Fruit fly (Drosophila melanogaster): ENCODE data around the gene REG.
A peak's percentile ranks its signal among the peaks of the same experiment; 100 is the strongest.

REG gene

dm6 chrX:13230974-13231373 is 18.8 kb downstream of the REG start:
- no peak for TF ChIP-seq CG8632 (GFP tag; optimal IDR thresholded peaks at IDR 0.05)
- TF ChIP-seq Ets21C (GFP tag; optimal IDR thresholded peaks at IDR 0.05), result no peak
- TF ChIP-seq dsx (GFP tag; optimal IDR thresholded peaks at IDR 0.05; ENCODE audit: poor library complexity, severe bottlenecking), result no peak
- no peak for TF ChIP-seq cyc (GFP tag; optimal IDR thresholded peaks at IDR 0.05)
- TF ChIP-seq dac (GFP tag; optimal IDR thresholded peaks at IDR 0.05), result no peak
- peak; percentile 28 for TF ChIP-seq svp (GFP tag)
- no peak for TF ChIP-seq Gug (GFP tag; IDR thresholded peaks at IDR 0.05)

- TF ChIP-seq Sox14 (GFP tag; optimal IDR thresholded peaks at IDR 0.05), result no peak
- TF ChIP-seq dac (GFP tag; optimal IDR thresholded peaks at IDR 0.05), result peak; percentile 61
- peak; percentile 33 for TF ChIP-seq acj6 (GFP tag; optimal IDR thresholded peaks at IDR 0.05)
- TF ChIP-seq OdsH (GFP tag; optimal IDR thresholded peaks at IDR 0.05), result peak; percentile 12
- no peak for TF ChIP-seq spab (GFP tag; optimal IDR thresholded peaks at IDR 0.05)
- peak; percentile 53 for TF ChIP-seq CG4318 (GFP tag; optimal IDR thresholded peaks at IDR 0.05)
- TF ChIP-seq CG8119 (GFP tag; IDR thresholded peaks at IDR 0.05), result peak; percentile 49; the same call in 1 of the 3 replicates
- TF ChIP-seq CG6854 (GFP tag; optimal IDR thresholded peaks at IDR 0.05), result no peak
- TF ChIP-seq CG6163 (GFP tag; IDR thresholded peaks at IDR 0.05), result peak; percentile 72
- no peak for TF ChIP-seq Eip93F (GFP tag; optimal IDR thresholded peaks at IDR 0.05)
- peak; percentile 23 for TF ChIP-seq pdm3 (GFP tag; optimal IDR thresholded peaks at IDR 0.05)
- TF ChIP-seq CG15336 (GFP tag; IDR thresholded peaks at IDR 0.05), result peak; percentile 62
- no peak for TF ChIP-seq CG8319 (GFP tag; optimal IDR thresholded peaks at IDR 0.05)
- no peak for TF ChIP-seq salr (GFP tag; optimal IDR thresholded peaks at IDR 0.05)
- TF ChIP-seq Eip78C (GFP tag), result peak; percentile 61
- peak; percentile 55 for TF ChIP-seq svp (GFP tag)
- peak; percentile 2 for TF ChIP-seq fkh (GFP tag; optimal IDR thresholded peaks at IDR 0.05)
- TF ChIP-seq net (GFP tag; optimal IDR thresholded peaks at IDR 0.05), result peak; percentile 22
- peak; percentile 3 for TF ChIP-seq Eip75B (GFP tag; optimal IDR thresholded peaks at IDR 0.05)
- peak; percentile 20 for TF ChIP-seq CG10631 (GFP tag; optimal IDR thresholded peaks at IDR 0.05)
- TF ChIP-seq CG6792 (GFP tag; optimal IDR thresholded peaks at IDR 0.05), result peak; percentile 3
- TF ChIP-seq eg (GFP tag; IDR thresholded peaks at IDR 0.05), result peak; percentile 64
- TF ChIP-seq CG3919 (GFP tag; optimal IDR thresholded peaks at IDR 0.05), result peak; percentile 14
- TF ChIP-seq Lpt (GFP tag; optimal IDR thresholded peaks at IDR 0.05), result peak; percentile 5
- TF ChIP-seq Gug (GFP tag; IDR thresholded peaks at IDR 0.05), result peak; percentile 58
- TF ChIP-seq CG31627 (GFP tag; optimal IDR thresholded peaks at IDR 0.05), result no peak
- peak; percentile 65 for TF ChIP-seq CG11294 (GFP tag; IDR thresholded peaks at IDR 0.05)
- no peak for TF ChIP-seq ss (GFP tag; optimal IDR thresholded peaks at IDR 0.05)
- TF ChIP-seq CG32006 (GFP tag; optimal IDR thresholded peaks at IDR 0.05), result peak; percentile 68
- TF ChIP-seq lz (GFP tag; optimal IDR thresholded peaks at IDR 0.05), result peak; percentile 7
- peak; percentile 21 for TF ChIP-seq CG6276 (GFP tag; optimal IDR thresholded peaks at IDR 0.05)
- TF ChIP-seq esn (GFP tag; optimal IDR thresholded peaks at IDR 0.05), result no peak
- peak; percentile 68 for TF ChIP-seq Hr4 (GFP tag; optimal IDR thresholded peaks at IDR 0.05)
- TF ChIP-seq CG8632 (GFP tag; optimal IDR thresholded peaks at IDR 0.05), result no peak
Measured at dm6 chrX:13232406-13233195, 20.5 kb downstream of the REG start.
